Worm (Caenorhabditis elegans) whole organism, mixed stage, embryonic: Measurements from ENCODE around the gene lrr-1.

Source experiments
- ces-1 ChIP-seq: fragments of 150-350 bp; optimal IDR thresholded peaks from 2 replicates; lab custom pipeline; 2014; ENCODE audit warnings: missing biosample characterization, missing genetic modification reagents, missing genetic modification characterization
- elt-1 ChIP-seq: sonication (generic microtip); optimal IDR thresholded peaks from 2 replicates; lab custom pipeline; 2017; ENCODE audit warnings: missing genetic modification characterization, mild to moderate bottlenecking, missing compliant biosample characterization, antibody characterized with exemption, moderate library complexity, borderline replicate concordance; ENCODE audit not compliant: insufficient read depth
- mab-5 ChIP-seq: fragments of 150-350 bp; optimal IDR thresholded peaks from 2 replicates; lab custom pipeline; 2014; ENCODE audit warnings: missing biosample characterization, missing genetic modification characterization
- mep-1 ChIP-seq: fragments of 150-350 bp; optimal IDR thresholded peaks from 2 replicates; lab custom pipeline; 2017; ENCODE audit warnings: missing biosample characterization, missing genetic modification reagents, missing genetic modification characterization, inconsistent platforms
- nhr-12 ChIP-seq: fragments of 150-350 bp; optimal IDR thresholded peaks from 2 replicates; lab custom pipeline; 2014; ENCODE audit warnings: missing biosample characterization, missing genetic modification characterization

- TF ChIP-seq mep-1 (peak; percentile 86), nhr-12 (tag; lab: Kevin White, UChicago) (no peak), ces-1 (GFP tag; lab: Kevin White, UChicago) (peak; percentile 56), mab-5 (tag; lab: Kevin White, UChicago) (no peak), elt-1 (no peak)
Measured at ce11 chrII:5061794-5062368, 25.6 kb upstream of the lrr-1 start, which contains the start of gene smc-5.
